Worm (Caenorhabditis elegans) whole organism, L2 larva: ENCODE measurements around the gene cyp-23A1.
A peak's percentile ranks its signal among the peaks of the same experiment; 100 is the strongest.

ENCODE experiments used
- F13H6.1 ChIP-seq: sonication (generic microtip); optimal IDR thresholded peaks from 2 replicates; lab custom pipeline; 2016; ENCODE audit warnings: missing genetic modification characterization, missing compliant biosample characterization
- R02D3.7 ChIP-seq: fragments of 150-350 bp; optimal IDR thresholded peaks from 2 replicates; lab custom pipeline; 2014; ENCODE audit warnings: missing biosample characterization, missing genetic modification characterization
- ZK546.5 ChIP-seq: sonication (generic microtip); optimal IDR thresholded peaks from 2 replicates; lab custom pipeline; 2017; ENCODE audit warnings: missing biosample characterization, missing genetic modification characterization
- alr-1 ChIP-seq: fragments of 150-350 bp; optimal IDR thresholded peaks from 2 replicates; lab custom pipeline; 2014; ENCODE audit warnings: missing biosample characterization, missing genetic modification characterization
- aly-2 ChIP-seq: fragments of 150-350 bp; optimal IDR thresholded peaks from 2 replicates; lab custom pipeline; 2014; ENCODE audit warnings: missing biosample characterization, missing genetic modification characterization
- blmp-1 ChIP-seq: sonication (generic microtip); optimal IDR thresholded peaks from 2 replicates; lab custom pipeline; 2017; ENCODE audit warnings: missing genetic modification characterization, mild to moderate bottlenecking, missing compliant biosample characterization, antibody characterized with exemption, moderate library complexity; ENCODE audit not compliant: insufficient read depth
- ceh-16 ChIP-seq: fragments of 150-350 bp; optimal IDR thresholded peaks from 2 replicates; lab custom pipeline; 2014; ENCODE audit warnings: missing biosample characterization, missing genetic modification characterization
- ceh-82 ChIP-seq: fragments of 150-350 bp; optimal IDR thresholded peaks from 2 replicates; lab custom pipeline; 2014; ENCODE audit warnings: missing biosample characterization, missing genetic modification characterization
- egl-27 ChIP-seq: sonication (generic microtip); optimal IDR thresholded peaks from 3 replicates; lab custom pipeline; 2017; ENCODE audit warnings: missing biosample characterization, missing genetic modification reagents, missing genetic modification characterization
- elt-3 ChIP-seq: sonication (generic microtip); optimal IDR thresholded peaks from 2 replicates; lab custom pipeline; 2017; ENCODE audit warnings: missing biosample characterization, missing genetic modification characterization
- fos-1 ChIP-seq: fragments of 150-350 bp; optimal IDR thresholded peaks from 2 replicates; lab custom pipeline; 2014; ENCODE audit warnings: missing biosample characterization, missing genetic modification characterization
- gmeb-1 ChIP-seq: fragments of 150-350 bp; optimal IDR thresholded peaks from 2 replicates; lab custom pipeline; 2014; ENCODE audit warnings: missing biosample characterization, missing genetic modification characterization
- lin-11 ChIP-seq: fragments of 150-350 bp; sonication (generic microtip); optimal IDR thresholded peaks from 2 replicates; lab custom pipeline; 2014; ENCODE audit warnings: missing biosample characterization, missing genetic modification characterization, inconsistent platforms, mixed read lengths
- lin-13 ChIP-seq: fragments of 150-350 bp; optimal IDR thresholded peaks from 2 replicates; lab custom pipeline; 2014; ENCODE audit warnings: missing biosample characterization, missing genetic modification reagents, missing genetic modification characterization
- lin-39 ChIP-seq: fragments of 150-350 bp; optimal IDR thresholded peaks from 2 replicates; lab custom pipeline; 2014; ENCODE audit warnings: missing biosample characterization, missing genetic modification reagents, missing genetic modification characterization
- mbf-1 ChIP-seq: sonication (generic microtip); optimal IDR thresholded peaks from 2 replicates; lab custom pipeline; 2017; ENCODE audit warnings: missing biosample characterization, missing genetic modification characterization
- nhr-11 ChIP-seq: fragments of 150-350 bp; optimal IDR thresholded peaks from 2 replicates; lab custom pipeline; 2014; ENCODE audit warnings: missing biosample characterization, missing genetic modification characterization
- nhr-129 ChIP-seq: fragments of 150-350 bp; optimal IDR thresholded peaks from 2 replicates; lab custom pipeline; 2014; ENCODE audit warnings: missing biosample characterization, missing genetic modification characterization
- nhr-21 ChIP-seq: fragments of 150-350 bp; optimal IDR thresholded peaks from 2 replicates; lab custom pipeline; 2014; ENCODE audit warnings: missing biosample characterization, missing genetic modification characterization
- nhr-23 ChIP-seq: fragments of 150-350 bp; optimal IDR thresholded peaks from 2 replicates; lab custom pipeline; 2014; ENCODE audit warnings: missing biosample characterization, missing genetic modification reagents, missing genetic modification characterization
- nhr-6 ChIP-seq: fragments of 150-350 bp; optimal IDR thresholded peaks from 2 replicates; lab custom pipeline; 2014; ENCODE audit warnings: missing biosample characterization, missing genetic modification characterization
- nhr-77 ChIP-seq: fragments of 150-350 bp; optimal IDR thresholded peaks from 2 replicates; lab custom pipeline; 2014; ENCODE audit warnings: missing biosample characterization, missing genetic modification characterization
- sem-4 ChIP-seq: fragments of 150-350 bp; optimal IDR thresholded peaks from 2 replicates; lab custom pipeline; 2014; ENCODE audit warnings: missing biosample characterization, missing genetic modification reagents, missing genetic modification characterization
- skn-1 ChIP-seq: sonication (generic microtip); optimal IDR thresholded peaks from 2 replicates; lab custom pipeline; 2017; ENCODE audit warnings: missing biosample characterization, missing genetic modification characterization
- sma-3 ChIP-seq: sonication (generic microtip); optimal IDR thresholded peaks from 2 replicates; lab custom pipeline; 2016; ENCODE audit warnings: missing genetic modification reagents, missing genetic modification characterization, missing compliant biosample characterization
- sma-9 ChIP-seq, 2 experiments: fragments of 150-350 bp in 1 of 2; sonication (generic microtip) in 1 of 2; optimal IDR thresholded peaks; 2 replicates each; lab custom pipeline; 2014 to 2016; ENCODE audit warnings: missing genetic modification characterization in 2 of 2, mild to moderate bottlenecking in 1 of 2, missing biosample characterization in 1 of 2, missing compliant biosample characterization in 1 of 2, missing genetic modification reagents in 1 of 2, moderate library complexity in 1 of 2
- unc-39 ChIP-seq: fragments of 150-350 bp; optimal IDR thresholded peaks from 2 replicates; lab custom pipeline; 2014; ENCODE audit warnings: missing biosample characterization, missing genetic modification characterization
- unc-62 ChIP-seq: fragments of 150-350 bp; optimal IDR thresholded peaks from 2 replicates; lab custom pipeline; 2014; ENCODE audit warnings: missing biosample characterization, missing genetic modification reagents, missing genetic modification characterization
- zag-1 ChIP-seq: fragments of 150-350 bp; optimal IDR thresholded peaks from 2 replicates; lab custom pipeline; 2014; ENCODE audit warnings: missing biosample characterization, missing genetic modification characterization
- ztf-4 ChIP-seq: fragments of 150-350 bp; optimal IDR thresholded peaks from 2 replicates; lab custom pipeline; 2014; ENCODE audit warnings: missing biosample characterization, missing genetic modification characterization

cyp-23A1 gene

ce11 chrII:4511911-4512310 is at the start of gene cyp-23A1:
Gene cyp-23A1 (plus strand): TSS chrII:4512211.
- TF ChIP-seq ZK546.5 (no peak), alr-1 (tag; lab: Kevin White, UChicago) (no peak), egl-27 (tag; lab: Kevin White, UChicago) (no peak), F13H6.1 (tag; lab: Kevin White, UChicago) (no peak), nhr-6 (tag; lab: Kevin White, UChicago) (no peak), gmeb-1 (tag; lab: Kevin White, UChicago) (no peak), elt-3 (tag; lab: Kevin White, UChicago) (no peak), fos-1 (no peak), lin-11 (tag; lab: Kevin White, UChicago) (no peak), nhr-129 (tag; lab: Kevin White, UChicago) (no peak), R02D3.7 (tag; lab: Kevin White, UChicago) (no peak), unc-62 (GFP tag; lab: Kevin White, UChicago) (no peak), ztf-4 (no peak), mbf-1 (no peak), lin-13 (no peak), nhr-11 (tag; lab: Kevin White, UChicago) (no peak), zag-1 (tag; lab: Kevin White, UChicago) (no peak), sma-3 (GFP tag; lab: Kevin White, UChicago) (no peak)
- TF ChIP-seq, all 48 proteins: peak for 0

- TF ChIP-seq nhr-6 (tag; lab: Kevin White, UChicago): no peak
- TF ChIP-seq aly-2: no peak
- TF ChIP-seq lin-13: no peak
- TF ChIP-seq unc-39: no peak
- TF ChIP-seq F13H6.1 (tag; lab: Kevin White, UChicago): no peak
- TF ChIP-seq ceh-82 (tag; lab: Kevin White, UChicago): no peak
- TF ChIP-seq lin-11 (tag; lab: Kevin White, UChicago): no peak
- TF ChIP-seq nhr-129 (tag; lab: Kevin White, UChicago): no peak
Observed at ce11 chrII:4462842-4463241, 49.2 kb upstream of the cyp-23A1 start.

ce11 chrII:4467869-4468268 is 44.1 kb upstream of the cyp-23A1 start, which contains the start of gene W06B4.2:
Gene W06B4.2 (plus strand): TSS chrII:4468169.
- TF ChIP-seq lin-13: no peak
- TF ChIP-seq aly-2: no peak
- TF ChIP-seq elt-3 (tag; lab: Kevin White, UChicago): no peak
- TF ChIP-seq nhr-77: no peak
- TF ChIP-seq sem-4 (tag; lab: Kevin White, UChicago): no peak
- TF ChIP-seq R02D3.7 (tag; lab: Kevin White, UChicago): no peak
- TF ChIP-seq unc-39: no peak
- no peak for TF ChIP-seq ceh-16

ce11 chrII:4468897-4469459 is 43.0 kb upstream of the cyp-23A1 start:
- TF ChIP-seq skn-1 (tag; lab: Kevin White, UChicago) (no peak), fos-1 (peak; percentile 67)

ce11 chrII:4470972-4471645 is 40.9 kb upstream of the cyp-23A1 start, which contains the start of gene W06B4.1:
Gene W06B4.1 (plus strand): TSS chrII:4471595.
- TF ChIP-seq elt-3 (tag; lab: Kevin White, UChicago): no peak
- no peak for TF ChIP-seq nhr-11 (tag; lab: Kevin White, UChicago)
- no peak for TF ChIP-seq lin-39 (tag; lab: Kevin White, UChicago)
- TF ChIP-seq fos-1: no peak
- no peak for TF ChIP-seq ceh-16
- TF ChIP-seq egl-27 (tag; lab: Kevin White, UChicago): no peak
- TF ChIP-seq unc-39: no peak
- TF ChIP-seq nhr-23 (tag; lab: Kevin White, UChicago): no peak
- TF ChIP-seq blmp-1: no peak
- TF ChIP-seq gmeb-1 (tag; lab: Kevin White, UChicago): no peak
- TF ChIP-seq skn-1 (tag; lab: Kevin White, UChicago): no peak

- TF ChIP-seq nhr-77 (no peak), elt-3 (tag; lab: Kevin White, UChicago) (no peak), nhr-21 (tag; lab: Kevin White, UChicago) (no peak), ZK546.5 (no peak), sma-9 (GFP tag; optimal IDR thresholded peaks at IDR 0.05; lab: Kevin White, UChicago) (no peak), sma-9 (tag; optimal IDR thresholded peaks at IDR 0.05; lab: Kevin White, UChicago) (no peak), ceh-16 (no peak), nhr-11 (tag; lab: Kevin White, UChicago) (no peak), lin-11 (tag; lab: Kevin White, UChicago) (no peak), nhr-6 (tag; lab: Kevin White, UChicago) (no peak), unc-39 (no peak)
Observed at ce11 chrII:4474005-4474655, 37.9 kb upstream of the cyp-23A1 start.
